Worm (Caenorhabditis elegans): ENCODE results near the gene skr-14.
A peak's percentile ranks its signal among the peaks of the same experiment; 100 is the strongest.

The skr-14 gene

DNA sequence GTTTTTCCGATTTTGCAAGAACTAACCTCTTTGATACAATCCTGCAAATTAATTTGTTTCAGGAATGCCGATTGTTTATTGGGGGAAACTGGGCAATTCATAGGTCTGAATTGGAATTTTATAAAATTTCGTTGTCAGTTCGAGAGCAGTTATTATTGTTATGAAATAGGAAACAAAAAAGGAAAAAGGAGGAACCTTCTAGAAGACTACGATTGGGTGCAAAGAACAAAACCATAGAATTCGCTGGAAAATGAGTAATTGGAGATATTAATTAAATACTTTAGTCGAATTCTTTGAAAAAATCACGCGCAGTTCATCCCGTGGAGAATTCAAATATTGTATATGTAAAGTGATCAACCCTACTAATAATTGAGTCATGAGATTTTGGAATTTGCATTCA is 34.0 kb downstream of the skr-14 start, which contains the start of gene F13A2.9:
TSS of gene F13A2.9 (minus strand) at position 101 of the 400 bp plus-strand sequence.
- TF ChIP-seq W03F9.2 (tag; optimal IDR thresholded peaks at IDR 0.05) (no peak), him-1 (tag; optimal IDR thresholded peaks at IDR 0.05) (no peak), dao-5 (tag; optimal IDR thresholded peaks at IDR 0.05) (no peak)

ce11 chrV:4386173-4386572 is 35.2 kb downstream of the skr-14 start, which contains the start of gene F13A2.10:
F13A2.10 (minus strand) TSS chrV:4386273.
- TF ChIP-seq dao-5 (tag; optimal IDR thresholded peaks at IDR 0.05) (no peak), him-1 (tag; optimal IDR thresholded peaks at IDR 0.05) (no peak), W03F9.2 (tag; optimal IDR thresholded peaks at IDR 0.05) (no peak)

ce11 chrV:4384482-4384881 is 36.9 kb downstream of the skr-14 start, which contains the start of gene F13A2.2:
F13A2.2 (minus strand) TSS chrV:4384582.
- TF ChIP-seq W03F9.2 (tag; optimal IDR thresholded peaks at IDR 0.05) = no peak
- no peak for TF ChIP-seq dao-5 (tag; optimal IDR thresholded peaks at IDR 0.05)
- no peak for TF ChIP-seq him-1 (tag; optimal IDR thresholded peaks at IDR 0.05)

ce11 chrV:4382298-4382697 is 39.1 kb downstream of the skr-14 start, which contains the start of gene F13A2.1:
F13A2.1 (minus strand) TSS chrV:4382398.
- TF ChIP-seq him-1 (tag; optimal IDR thresholded peaks at IDR 0.05) (no peak), dao-5 (tag; optimal IDR thresholded peaks at IDR 0.05) (no peak), W03F9.2 (tag; optimal IDR thresholded peaks at IDR 0.05) (no peak)

- TF ChIP-seq him-1 (tag; optimal IDR thresholded peaks at IDR 0.05) (no peak), W03F9.2 (tag; optimal IDR thresholded peaks at IDR 0.05) (no peak), dao-5 (tag; optimal IDR thresholded peaks at IDR 0.05) (no peak)
These were observed 43.8 kb downstream of the skr-14 start, which contains the start of gene F32D1.8 for ce11 chrV:4377622-4378021. F32D1.8 (minus strand) TSS chrV:4377722.

DNA sequence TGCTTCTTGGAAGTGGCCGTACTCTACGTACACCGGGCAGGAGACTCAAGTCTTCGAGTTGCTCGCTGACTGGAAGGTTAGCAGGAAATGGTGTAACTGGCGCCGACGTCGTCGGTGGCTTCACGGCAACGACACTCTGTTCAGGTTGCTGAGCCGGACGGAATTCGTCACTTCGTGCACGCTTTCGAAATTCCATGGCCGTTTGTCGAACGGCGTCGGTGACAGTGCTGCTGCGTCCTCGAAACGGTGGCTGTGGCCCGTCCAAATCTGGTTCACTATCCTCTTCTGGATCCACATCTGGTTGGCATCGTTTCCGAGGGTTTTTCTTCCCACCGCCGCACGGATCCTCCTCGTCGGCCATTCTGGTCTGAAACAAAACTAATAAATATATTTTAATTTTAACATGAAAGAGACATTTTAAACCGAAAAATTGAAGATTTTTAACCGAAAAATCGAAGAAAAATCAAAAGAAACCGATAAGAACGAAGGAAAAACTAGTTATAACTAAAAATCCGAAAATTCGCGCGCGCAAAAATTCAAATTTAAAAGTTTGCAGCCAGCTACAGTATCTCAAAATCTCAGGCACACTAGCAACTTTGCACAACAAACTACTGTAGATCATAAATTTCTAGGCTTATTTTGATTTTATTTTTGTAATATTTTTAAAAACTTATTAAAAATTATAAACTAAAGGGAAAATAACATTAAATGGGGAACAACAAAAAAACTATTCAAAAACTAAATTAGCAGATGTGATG is 45.4 kb downstream of the skr-14 start, which contains the start of gene F32D1.7:
TSS of gene F32D1.7 (minus strand) at position 367 of the 758 bp plus-strand sequence.
- TF ChIP-seq him-1 (tag; optimal IDR thresholded peaks at IDR 0.05) = no peak
- TF ChIP-seq W03F9.2 (tag; optimal IDR thresholded peaks at IDR 0.05) = peak; percentile 11

DNA sequence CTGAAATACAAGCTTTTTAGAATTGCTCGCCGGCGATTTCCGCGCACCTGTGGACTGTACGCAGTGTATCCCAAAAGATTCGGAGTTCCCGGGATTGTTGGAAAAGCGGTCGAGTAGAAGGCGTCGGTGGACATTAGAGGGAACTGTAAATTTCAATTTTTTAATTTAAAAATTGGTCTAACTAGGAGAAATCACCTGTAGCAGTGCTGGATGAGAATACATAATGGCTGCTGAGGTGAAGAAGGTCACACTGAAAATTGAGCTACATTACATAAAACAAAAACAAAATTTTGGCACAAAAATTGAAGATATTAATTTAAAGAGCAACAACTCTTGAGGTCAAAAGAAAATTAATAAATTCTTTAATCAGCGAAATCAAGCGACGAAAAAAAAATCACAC is 46.8 kb downstream of the skr-14 start, which contains the start of gene neg-1:
TSS of gene neg-1 (minus strand) at position 250 of the 400 bp plus-strand sequence.
- TF ChIP-seq dao-5 (tag; optimal IDR thresholded peaks at IDR 0.05) (no peak), him-1 (tag; optimal IDR thresholded peaks at IDR 0.05) (no peak), W03F9.2 (tag; optimal IDR thresholded peaks at IDR 0.05) (no peak)

DNA sequence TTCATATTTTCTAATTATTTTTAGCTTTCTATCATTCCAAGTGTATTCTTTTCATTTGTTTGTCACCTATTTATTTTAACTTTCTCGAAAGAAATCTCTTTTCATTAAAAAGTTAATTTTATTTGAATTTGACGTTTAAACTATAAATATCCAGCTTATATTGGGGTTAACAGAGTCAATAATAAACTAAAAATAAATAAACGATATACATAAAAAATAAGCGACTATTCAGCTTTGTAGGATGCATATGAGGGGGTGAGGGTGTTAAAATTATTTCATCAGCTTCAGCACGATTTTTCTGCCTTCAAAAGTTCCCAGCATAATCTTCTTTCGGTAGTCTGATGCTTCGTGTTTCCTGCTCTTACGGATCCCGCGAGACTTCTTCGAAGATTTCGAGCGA is 47.7 kb downstream of the skr-14 start:
- TF ChIP-seq him-1 (tag; optimal IDR thresholded peaks at IDR 0.05) = no peak
- TF ChIP-seq W03F9.2 (tag; optimal IDR thresholded peaks at IDR 0.05) = no peak
- TF ChIP-seq dao-5 (tag; optimal IDR thresholded peaks at IDR 0.05) = no peak

DNA sequence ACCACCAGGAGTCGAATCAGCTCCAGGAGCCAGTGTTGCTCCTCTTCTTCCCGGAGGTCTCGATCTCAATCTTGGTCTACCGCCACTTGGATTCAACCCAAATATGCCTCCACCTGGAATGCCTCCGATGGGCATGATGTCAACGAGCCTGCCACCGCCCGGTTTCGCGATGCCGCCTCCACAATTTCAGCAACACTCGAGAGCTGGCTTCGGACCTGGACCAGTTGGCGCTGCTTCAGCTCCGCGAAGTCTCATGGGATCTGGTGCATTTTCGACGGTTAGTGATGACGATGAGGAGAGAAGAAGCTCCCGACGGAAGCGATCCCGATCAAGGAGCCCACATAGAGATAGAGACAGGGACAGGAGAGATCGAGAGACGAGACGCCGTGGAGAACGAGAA is 48.4 kb downstream of the skr-14 start:
- no peak for TF ChIP-seq him-1 (tag; optimal IDR thresholded peaks at IDR 0.05)
- TF ChIP-seq dao-5 (tag; optimal IDR thresholded peaks at IDR 0.05) = no peak
- no peak for TF ChIP-seq W03F9.2 (tag; optimal IDR thresholded peaks at IDR 0.05)

DNA sequence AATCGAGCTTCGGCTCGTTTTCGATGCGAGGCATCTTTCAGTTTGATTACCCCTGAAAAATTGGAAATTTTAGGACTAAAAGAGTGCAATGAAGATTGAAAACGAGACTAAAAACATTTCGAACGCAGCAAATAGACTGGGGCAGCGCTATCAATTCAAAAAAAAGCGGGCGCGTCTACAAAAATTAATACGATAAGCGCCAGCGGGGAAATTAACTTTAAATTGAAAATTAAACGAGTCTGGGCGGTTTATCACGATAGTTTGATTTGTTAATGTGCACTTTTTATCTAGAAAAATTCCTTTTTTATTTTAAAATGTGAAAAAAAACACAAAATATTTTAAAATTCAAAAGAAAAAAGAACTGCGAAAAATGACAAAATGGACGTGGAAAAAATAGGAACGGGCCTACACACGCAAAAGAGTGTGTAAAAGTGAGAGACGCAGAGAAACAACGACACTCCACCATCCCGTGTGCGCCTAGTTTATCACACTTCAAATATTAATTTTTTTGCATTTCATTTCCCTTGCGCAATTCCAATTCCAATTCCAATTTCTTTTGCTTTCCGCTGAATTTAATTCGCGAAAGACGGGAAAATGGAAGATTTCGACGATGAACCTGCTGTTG is 50.0 kb downstream of the skr-14 start, which contains the start of the genes gmpr-1 and fipp-1:
TSS of gene gmpr-1 (minus strand) at position 75 of the 625 bp plus-strand sequence.
TSS of gene fipp-1 (plus strand) at position 499 of the 625 bp plus-strand sequence.
- peak; percentile 6 for TF ChIP-seq W03F9.2 (tag; optimal IDR thresholded peaks at IDR 0.05)
- no peak for TF ChIP-seq him-1 (tag; optimal IDR thresholded peaks at IDR 0.05)
- no peak for TF ChIP-seq dao-5 (tag; optimal IDR thresholded peaks at IDR 0.05)
